Worm (Caenorhabditis elegans) whole organism, dauer: ENCODE measurements around the gene srlf-1.

ENCODE experiments used
- unc-62 ChIP-seq: sonication (generic microtip); optimal IDR thresholded peaks from 2 replicates; lab custom pipeline; 2017; ENCODE audit warnings: missing biosample characterization, missing genetic modification reagents, missing genetic modification characterization

Gene srlf-1

ce11 chrII:7809358-7809914 lies 19.0 kb downstream of the srlf-1 start:
- TF ChIP-seq unc-62 (GFP tag; lab: Kevin White, UChicago) = no peak

- TF ChIP-seq unc-62 (GFP tag; lab: Kevin White, UChicago) = no peak
Observed at ce11 chrII:7810162-7810868, 19.9 kb downstream of the srlf-1 start.

- no peak for TF ChIP-seq unc-62 (GFP tag; lab: Kevin White, UChicago)
Observed at ce11 chrII:7810869-7811543, 20.6 kb downstream of the srlf-1 start, which contains the start of gene cki-1. cki-1 (plus strand) TSS chrII:7811240.

- no peak for TF ChIP-seq unc-62 (GFP tag; lab: Kevin White, UChicago)
Observed at ce11 chrII:7812332-7812731, 21.9 kb downstream of the srlf-1 start.

- TF ChIP-seq unc-62 (GFP tag; lab: Kevin White, UChicago) = no peak
Observed at ce11 chrII:7813237-7813636, 22.8 kb downstream of the srlf-1 start.

ce11 chrII:7813645-7814044 lies 23.3 kb downstream of the srlf-1 start:
- no peak for TF ChIP-seq unc-62 (GFP tag; lab: Kevin White, UChicago)

- TF ChIP-seq unc-62 (GFP tag; lab: Kevin White, UChicago) = no peak
Observed at ce11 chrII:7814215-7814614, 23.8 kb downstream of the srlf-1 start.

- TF ChIP-seq unc-62 (GFP tag; lab: Kevin White, UChicago) = no peak
Observed at ce11 chrII:7814915-7815314, 24.5 kb downstream of the srlf-1 start.

ce11 chrII:7815406-7815805 lies 25.0 kb downstream of the srlf-1 start:
- TF ChIP-seq unc-62 (GFP tag; lab: Kevin White, UChicago) = no peak

- no peak for TF ChIP-seq unc-62 (GFP tag; lab: Kevin White, UChicago)
Observed at ce11 chrII:7816163-7816776, 25.9 kb downstream of the srlf-1 start, which contains the start of gene cki-2. cki-2 (plus strand) TSS chrII:7816499.

ce11 chrII:7817580-7817979 lies 27.2 kb downstream of the srlf-1 start:
- TF ChIP-seq unc-62 (GFP tag; lab: Kevin White, UChicago) = no peak

ce11 chrII:7819359-7819758 lies 29.0 kb downstream of the srlf-1 start:
- no peak for TF ChIP-seq unc-62 (GFP tag; lab: Kevin White, UChicago)

ce11 chrII:7822454-7822853 lies 32.1 kb downstream of the srlf-1 start, which contains the start of gene irld-47:
irld-47 (minus strand) TSS chrII:7822554.
- TF ChIP-seq unc-62 (GFP tag; lab: Kevin White, UChicago) = no peak

- no peak for TF ChIP-seq unc-62 (GFP tag; lab: Kevin White, UChicago)
Observed at ce11 chrII:7825107-7825506, 34.7 kb downstream of the srlf-1 start, which contains the start of gene srw-62. srw-62 (plus strand) TSS chrII:7825407.

ce11 chrII:7827883-7828282 lies 37.5 kb downstream of the srlf-1 start:
- TF ChIP-seq unc-62 (GFP tag; lab: Kevin White, UChicago) = no peak

ce11 chrII:7829616-7830015 lies 39.2 kb downstream of the srlf-1 start:
- no peak for TF ChIP-seq unc-62 (GFP tag; lab: Kevin White, UChicago)
